Fruit fly (Drosophila melanogaster): ENCODE data around the gene CG6678.

DNA sequence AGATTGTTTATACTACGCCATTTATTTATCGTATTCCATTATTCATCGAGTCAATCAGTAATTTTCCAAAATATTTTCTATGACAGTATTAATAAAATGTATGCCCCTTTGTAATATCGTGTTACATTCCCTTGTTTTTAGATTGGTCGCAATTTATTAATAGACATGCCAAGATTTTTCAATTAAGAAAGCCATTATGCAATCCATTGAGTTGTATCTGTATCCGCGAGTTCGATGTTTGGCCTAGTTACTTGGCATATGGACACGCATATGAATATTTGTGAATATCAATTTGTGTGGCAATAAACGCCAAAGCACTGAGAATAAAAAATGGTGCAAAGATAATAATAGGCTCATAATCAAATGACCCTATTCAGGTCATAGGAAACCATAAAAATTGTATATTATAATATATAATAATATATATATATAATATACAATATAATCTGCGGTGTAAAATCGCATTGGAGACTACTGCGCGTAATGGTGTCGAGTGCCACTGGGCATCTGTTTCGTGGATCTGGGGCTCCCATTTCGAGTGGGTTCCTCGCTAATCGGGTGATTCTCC is 22.9 kb upstream of the CG6678 start:
- TF ChIP-seq Myc (optimal IDR thresholded peaks at IDR 0.05) (no peak), insv (optimal IDR thresholded peaks at IDR 0.05) (no peak), ttk (optimal IDR thresholded peaks at IDR 0.05) (no peak)
